Fruit fly (Drosophila melanogaster) whole organism, embryonic: Measurements from ENCODE around the gene wls.

ENCODE experiments used
- CG10147 ChIP-seq: fragments of 200-800 bp; sonication (Bioruptor generic); optimal IDR thresholded peaks from 2 replicates; lab custom pipeline; 2019; ENCODE audit warnings: missing biosample characterization, mild to moderate bottlenecking, missing genetic modification characterization, moderate library complexity
- CG10321 ChIP-seq: fragments of 200-800 bp; sonication (Bioruptor generic); IDR thresholded peaks from 2 replicates; pipeline ENCODE4 v1.3.6; 2022; ENCODE audit warnings: missing biosample characterization, missing genetic modification characterization
- CG12942 ChIP-seq: fragments of 200-800 bp; sonication (Bioruptor generic); optimal IDR thresholded peaks from 3 replicates; lab custom pipeline; 2016; ENCODE audit warnings: missing biosample characterization, missing genetic modification characterization
- CG13424 ChIP-seq: fragments of 200-800 bp; sonication (Bioruptor generic); optimal IDR thresholded peaks from 2 replicates; lab custom pipeline; 2019; ENCODE audit warnings: missing biosample characterization, mild to moderate bottlenecking, missing genetic modification characterization, moderate library complexity
- CG14667 ChIP-seq: fragments of 200-800 bp; sonication (Bioruptor generic); IDR thresholded peaks from 2 replicates; pipeline ENCODE4 v1.3.6; 2022; ENCODE audit warnings: missing biosample characterization, missing genetic modification characterization
- CG14965 ChIP-seq: fragments of 200-800 bp; sonication (Bioruptor generic); optimal IDR thresholded peaks from 2 replicates; lab custom pipeline; 2016; ENCODE audit warnings: missing biosample characterization, missing genetic modification characterization, borderline replicate concordance
- CG30431 ChIP-seq: fragments of 200-800 bp; sonication (Bioruptor generic); optimal IDR thresholded peaks from 2 replicates; lab custom pipeline; 2017; ENCODE audit warnings: missing biosample characterization, missing genetic modification characterization
- CG31441 ChIP-seq: fragments of 200-800 bp; sonication (Bioruptor generic); IDR thresholded peaks from 2 replicates; pipeline ENCODE4 v1.3.6; 2022; ENCODE audit warnings: missing biosample characterization, missing genetic modification characterization
- CG34376 ChIP-seq: fragments of 200-800 bp; sonication (Bioruptor generic); optimal IDR thresholded peaks from 2 replicates; lab custom pipeline; 2018; ENCODE audit warnings: missing biosample characterization, mild to moderate bottlenecking, missing genetic modification characterization
- CG34422 ChIP-seq: fragments of 200-800 bp; sonication (Bioruptor generic); IDR thresholded peaks from 3 replicates; pipeline ENCODE4 v1.3.6; 2022; ENCODE audit warnings: missing biosample characterization, missing genetic modification characterization
- CG3726 ChIP-seq: fragments of 200-800 bp; sonication (Bioruptor generic); IDR thresholded peaks from 3 replicates; pipeline ENCODE4, ENCODE4 v1.3.6; 2022; ENCODE audit warnings: missing biosample characterization, missing genetic modification characterization
- CG3847 ChIP-seq: fragments of 200-800 bp; sonication (Bioruptor generic); IDR thresholded peaks from 2 replicates; pipeline ENCODE4 v1.3.6; 2022; ENCODE audit warnings: missing biosample characterization, missing genetic modification characterization
- CG4328 ChIP-seq: fragments of 200-800 bp; sonication (Bioruptor generic); optimal IDR thresholded peaks from 3 replicates; lab custom pipeline; 2017; ENCODE audit warnings: missing biosample characterization, missing genetic modification reagents, missing genetic modification characterization
- CG43689 ChIP-seq: fragments of 200-800 bp; sonication (Bioruptor generic); IDR thresholded peaks from 2 replicates; pipeline ENCODE4 v1.3.6; 2022; ENCODE audit warnings: missing biosample characterization, missing genetic modification characterization
- CG7357 ChIP-seq: fragments of 200-800 bp; sonication (Bioruptor generic); IDR thresholded peaks from 3 replicates; pipeline ENCODE4 v1.3.6; 2022; ENCODE audit warnings: missing biosample characterization, missing genetic modification characterization
- CG8290 ChIP-seq, 3 experiments: fragments of 200-800 bp; sonication (Bioruptor generic); optimal IDR thresholded peaks; 2 replicates each; lab custom pipeline; 2016 to 2019; ENCODE audit warnings: missing biosample characterization in 3 of 3, missing genetic modification characterization in 3 of 3, mild to moderate bottlenecking in 2 of 3, moderate library complexity in 1 of 3
- CG9215 ChIP-seq: fragments of 200-800 bp; sonication (Bioruptor generic); IDR thresholded peaks from 2 replicates; pipeline ENCODE4 v1.3.6; 2022; ENCODE audit warnings: missing biosample characterization, missing genetic modification characterization
- CG9817 ChIP-seq: fragments of 200-800 bp; sonication (Bioruptor generic); optimal IDR thresholded peaks from 2 replicates; lab custom pipeline; 2018; ENCODE audit warnings: missing biosample characterization, mild to moderate bottlenecking, missing genetic modification characterization, moderate library complexity
- Fer1 ChIP-seq: fragments of 200-800 bp; sonication (Bioruptor generic); optimal IDR thresholded peaks from 2 replicates; lab custom pipeline; 2017; ENCODE audit warnings: missing biosample characterization, mild to moderate bottlenecking, missing genetic modification characterization
- GATAe ChIP-seq: fragments of 200-800 bp; sonication (Bioruptor generic); conservative IDR thresholded peaks from 2 replicates; pipeline ENCODE4 v1.3.6; 2022; ENCODE audit warnings: missing biosample characterization, missing genetic modification characterization
- Hmx ChIP-seq: fragments of 200-800 bp; sonication (Bioruptor generic); optimal IDR thresholded peaks from 2 replicates; lab custom pipeline; 2016; ENCODE audit warnings: missing biosample characterization, missing genetic modification characterization
- Neu2 ChIP-seq: fragments of 200-800 bp; sonication (Bioruptor generic); optimal IDR thresholded peaks from 3 replicates; lab custom pipeline; 2016; ENCODE audit warnings: missing biosample characterization, missing genetic modification characterization, borderline replicate concordance
- Ravus ChIP-seq: fragments of 200-800 bp; sonication (Bioruptor generic); IDR thresholded peaks from 2 replicates; pipeline ENCODE4 v1.3.6; 2022; ENCODE audit warnings: missing biosample characterization, missing genetic modification characterization
- Side ChIP-seq: fragments of 200-800 bp; sonication (Bioruptor generic); optimal IDR thresholded peaks from 2 replicates; lab custom pipeline; 2016; ENCODE audit warnings: missing biosample characterization, missing genetic modification characterization
- Spps ChIP-seq: fragments of 200-800 bp; sonication (Bioruptor generic); optimal IDR thresholded peaks from 2 replicates; lab custom pipeline; 2018; ENCODE audit warnings: missing biosample characterization, mild to moderate bottlenecking, missing genetic modification characterization
- Ssrp ChIP-seq: fragments of 200-800 bp; sonication (Bioruptor generic); optimal IDR thresholded peaks from 2 replicates; lab custom pipeline; 2018; ENCODE audit warnings: missing biosample characterization, mild to moderate bottlenecking, missing genetic modification characterization, moderate library complexity
- ac ChIP-seq: fragments of 200-800 bp; sonication (Bioruptor generic); optimal IDR thresholded peaks from 3 replicates; lab custom pipeline; 2017; ENCODE audit warnings: missing biosample characterization, mild to moderate bottlenecking, missing genetic modification characterization
- bsh ChIP-seq, 2 experiments: fragments of 200-800 bp; sonication (Bioruptor generic); optimal IDR thresholded peaks; 2 replicates each; lab custom pipeline; 2017 to 2018; ENCODE audit warnings: mild to moderate bottlenecking in 2 of 2, missing biosample characterization in 2 of 2, missing genetic modification characterization in 2 of 2, moderate library complexity in 1 of 2
- chm ChIP-seq: fragments of 200-800 bp; sonication (Bioruptor generic); IDR thresholded peaks from 2 replicates; pipeline ENCODE4 v1.3.6; 2022; ENCODE audit warnings: missing biosample characterization, missing genetic modification characterization
- chn ChIP-seq: fragments of 200-800 bp; sonication (Bioruptor generic); optimal IDR thresholded peaks from 2 replicates; lab custom pipeline; 2016; ENCODE audit warnings: missing biosample characterization, missing genetic modification characterization
- gsb-n ChIP-seq: fragments of 200-800 bp; sonication (Bioruptor generic); optimal IDR thresholded peaks from 3 replicates; lab custom pipeline; 2018; ENCODE audit warnings: missing biosample characterization, mild to moderate bottlenecking, missing genetic modification characterization
- hbn ChIP-seq: fragments of 200-800 bp; sonication (Bioruptor generic); IDR thresholded peaks from 2 replicates; pipeline ENCODE4 v1.3.6; 2022; ENCODE audit warnings: missing biosample characterization, missing genetic modification characterization; ENCODE audit not compliant: partially characterized antibody
- her ChIP-seq: fragments of 200-800 bp; sonication (Bioruptor generic); optimal IDR thresholded peaks from 2 replicates; lab custom pipeline; 2016; ENCODE audit warnings: missing biosample characterization, missing genetic modification characterization
- kah ChIP-seq: fragments of 200-800 bp; sonication (Bioruptor generic); optimal IDR thresholded peaks from 2 replicates; lab custom pipeline; 2018; ENCODE audit warnings: missing biosample characterization, mild to moderate bottlenecking, missing genetic modification characterization
- knrl ChIP-seq: fragments of 200-800 bp; sonication (Bioruptor generic); IDR thresholded peaks from 3 replicates; pipeline ENCODE4 v1.3.6; 2022; ENCODE audit warnings: missing biosample characterization, missing genetic modification characterization; ENCODE audit not compliant: partially characterized antibody
- lov ChIP-seq, 2 experiments: fragments of 200-800 bp in 1 of 2; fragments of >200 bp in 1 of 2; sonication (Bioruptor generic) in 1 of 2; IDR thresholded peaks in 1 of 2; optimal IDR thresholded peaks in 1 of 2; 2 replicates in 1 of 2; 3 replicates in 1 of 2; pipeline versions ENCODE4 v1.3.6 to Lab custom; 2017 to 2022; ENCODE audit warnings: missing biosample characterization in 1 of 2, missing genetic modification characterization in 1 of 2
- mam ChIP-seq: fragments of 200-800 bp; sonication (Bioruptor generic); optimal IDR thresholded peaks from 3 replicates; lab custom pipeline; 2016; ENCODE audit warnings: missing biosample characterization, missing genetic modification characterization
- mld ChIP-seq: fragments of 200-800 bp; sonication (Bioruptor generic); IDR thresholded peaks from 3 replicates; pipeline ENCODE4 v1.3.6; 2022; ENCODE audit warnings: missing biosample characterization, missing genetic modification characterization; ENCODE audit not compliant: partially characterized antibody
- nau ChIP-seq: fragments of 200-800 bp; sonication (Bioruptor generic); optimal IDR thresholded peaks from 3 replicates; lab custom pipeline; 2017; ENCODE audit warnings: missing biosample characterization, mild to moderate bottlenecking, missing genetic modification characterization, missing genetic modification reagents
- nmo ChIP-seq: fragments of 200-800 bp; sonication (Bioruptor generic); optimal IDR thresholded peaks from 2 replicates; lab custom pipeline; 2018; ENCODE audit warnings: missing biosample characterization, mild to moderate bottlenecking, missing genetic modification characterization, moderate library complexity
- org-1 ChIP-seq: fragments of 200-800 bp; sonication (Bioruptor generic); optimal IDR thresholded peaks from 2 replicates; lab custom pipeline; 2017; ENCODE audit warnings: missing biosample characterization, missing genetic modification characterization
- pum ChIP-seq: fragments of 200-800 bp; sonication (Bioruptor generic); optimal IDR thresholded peaks from 2 replicates; lab custom pipeline; 2016; ENCODE audit warnings: missing biosample characterization, missing genetic modification characterization
- ro ChIP-seq: fragments of 200-800 bp; sonication (Bioruptor generic); IDR thresholded peaks from 2 replicates; pipeline ENCODE4 v1.3.6; 2022; ENCODE audit warnings: missing biosample characterization, missing genetic modification characterization
- sima ChIP-seq: fragments of 200-800 bp; sonication (Bioruptor generic); optimal IDR thresholded peaks from 2 replicates; lab custom pipeline; 2016; ENCODE audit warnings: missing biosample characterization, missing genetic modification characterization
- sob ChIP-seq: fragments of 200-800 bp; sonication (Bioruptor generic); IDR thresholded peaks from 2 replicates; pipeline ENCODE4 v1.3.6; 2022; ENCODE audit warnings: missing biosample characterization, missing genetic modification characterization
- sqz ChIP-seq: fragments of 200-800 bp; sonication (Bioruptor generic); optimal IDR thresholded peaks from 3 replicates; lab custom pipeline; 2018; ENCODE audit warnings: missing biosample characterization, mild to moderate bottlenecking, missing genetic modification characterization
- trem ChIP-seq: fragments of 200-800 bp; optimal IDR thresholded peaks from 3 replicates; lab custom pipeline; 2019; ENCODE audit warnings: missing biosample characterization, mild to moderate bottlenecking, missing genetic modification characterization, moderate library complexity

The wls gene

dm6 chr3L:11169299-11170181, at the start of gene wls, which contains the start of gene Adck5 (continued):
- TF ChIP-seq CG8290 (GFP tag; optimal IDR thresholded peaks at IDR 0.05; lab: Kevin White, UChicago), result no peak
- no peak for TF ChIP-seq CG8290 (tag; optimal IDR thresholded peaks at IDR 0.05; lab: Kevin White, UChicago)
- TF ChIP-seq sqz (GFP tag; lab: Kevin White, UChicago), result peak; percentile 18
- 0 out of 2 replicates have a peak, but pooled peaks have one; percentile 27 for TF ChIP-seq hbn (GFP tag; lab: Robert Waterston, UW)
- TF ChIP-seq chn (GFP tag; lab: Kevin White, UChicago), result no peak
- no peak for TF ChIP-seq CG7357 (GFP tag; lab: Robert Waterston, UW)
- TF ChIP-seq her (GFP tag; lab: Kevin White, UChicago), result peak; percentile 46
- peak; percentile 5 for TF ChIP-seq trem (tag; lab: Kevin White, UChicago)
- TF ChIP-seq ac, result peak; percentile 64
- peak; percentile 61; the same call in 1 of the 3 replicates for TF ChIP-seq CG34422 (GFP tag; lab: Robert Waterston, UW)
- peak; percentile 55; the same call in 1 of the 2 replicates for TF ChIP-seq sob (GFP tag; lab: Robert Waterston, UW)
- TF ChIP-seq CG10321 (GFP tag; lab: Robert Waterston, UW), result peak; percentile 37; the same call in 1 of the 2 replicates
- TF ChIP-seq CG34376 (GFP tag; lab: Kevin White, UChicago), result peak; percentile 59
- no peak for TF ChIP-seq CG3847 (GFP tag; lab: Robert Waterston, UW)
- peak; percentile 21 for TF ChIP-seq CG13424 (tag; lab: Kevin White, UChicago)
- peak; percentile 44; the same call in 1 of the 2 replicates for TF ChIP-seq CG31441 (GFP tag; lab: Robert Waterston, UW)
- no peak for TF ChIP-seq CG14965
- no peak for TF ChIP-seq mld
- TF ChIP-seq chm, result peak; percentile 17; the same call in 1 of the 2 replicates
- no peak for TF ChIP-seq lov (optimal IDR thresholded peaks at IDR 0.05; lab: Kevin White, UChicago)
- TF ChIP-seq lov (GFP tag; IDR thresholded peaks at IDR 0.05; lab: Robert Waterston, UW), result peak; percentile 46; the same call in 1 of the 3 replicates
- TF ChIP-seq CG12942 (GFP tag; lab: Kevin White, UChicago), result no peak
- peak; percentile 92 for TF ChIP-seq kah (GFP tag; lab: Kevin White, UChicago)
- TF ChIP-seq Neu2, result no peak
- no peak for TF ChIP-seq Fer1
- TF ChIP-seq CG43689 (GFP tag; lab: Robert Waterston, UW), result no peak
- no peak for TF ChIP-seq GATAe (GFP tag; lab: Robert Waterston, UW)
- no peak for TF ChIP-seq Hmx (GFP tag; lab: Kevin White, UChicago)
- TF ChIP-seq Spps (tag; lab: Kevin White, UChicago), result no peak
- TF ChIP-seq nmo (GFP tag; lab: Kevin White, UChicago), result peak; percentile 45
- no peak for TF ChIP-seq ro
- peak; percentile 70 for TF ChIP-seq Side (GFP tag; lab: Kevin White, UChicago)
- TF ChIP-seq sima (GFP tag; lab: Kevin White, UChicago), result no peak
- peak; percentile 25 for TF ChIP-seq org-1 (GFP tag; lab: Kevin White, UChicago)
- TF ChIP-seq gsb-n (tag; lab: Kevin White, UChicago), result no peak
- TF ChIP-seq CG3726 (GFP tag; lab: Robert Waterston, UW), result no peak
- TF ChIP-seq pum (GFP tag; lab: Kevin White, UChicago), result no peak
- TF ChIP-seq Ravus (GFP tag; lab: Robert Waterston, UW), result no peak
- peak; percentile 46 for TF ChIP-seq CG4328 (GFP tag; lab: Kevin White, UChicago)
- no peak for TF ChIP-seq CG14667 (GFP tag; lab: Robert Waterston, UW)
- TF ChIP-seq knrl (GFP tag; lab: Robert Waterston, UW), result no peak
- TF ChIP-seq CG9215 (GFP tag; lab: Robert Waterston, UW), result no peak
- TF ChIP-seq bsh (GFP tag; optimal IDR thresholded peaks at IDR 0.05; lab: Kevin White, UChicago), result peak in 1 of 2 experiments; percentile 42
- peak; percentile 17 for TF ChIP-seq CG9817 (tag; lab: Kevin White, UChicago)
- peak; percentile 3 for TF ChIP-seq mam
- TF ChIP-seq CG30431 (GFP tag; lab: Kevin White, UChicago), result peak; percentile 20
- no peak for TF ChIP-seq CG10147 (GFP tag; lab: Kevin White, UChicago)
- no peak for TF ChIP-seq nau (GFP tag; lab: Kevin White, UChicago)
- TF ChIP-seq Ssrp (tag; lab: Kevin White, UChicago), result peak; percentile 6
